Fruit fly (Drosophila melanogaster) whole organism, prepupa: ENCODE data around the gene Chpf.
A peak's percentile ranks its signal among the peaks of the same experiment; 100 is the strongest.

ENCODE experiments used
- CG10669 ChIP-seq: fragments of 200-800 bp; sonication (Bioruptor generic); optimal IDR thresholded peaks from 3 replicates; lab custom pipeline; 2018; ENCODE audit warnings: missing biosample characterization, mild to moderate bottlenecking, missing genetic modification characterization, moderate library complexity
- CG11762 ChIP-seq: fragments of 200-800 bp; sonication (Bioruptor generic); optimal IDR thresholded peaks from 3 replicates; lab custom pipeline; 2016; ENCODE audit warnings: missing biosample characterization, missing genetic modification characterization; ENCODE audit not compliant: insufficient read depth
- CG15336 ChIP-seq: fragments of 200-800 bp; sonication (Bioruptor generic); IDR thresholded peaks from 2 replicates; pipeline ENCODE4 v1.3.6; 2022; ENCODE audit warnings: missing biosample characterization, missing genetic modification characterization
- CG31627 ChIP-seq: fragments of 200-800 bp; sonication (Bioruptor generic); optimal IDR thresholded peaks from 3 replicates; lab custom pipeline; 2016; ENCODE audit warnings: missing biosample characterization, missing genetic modification characterization
- CG32006 ChIP-seq: fragments of 200-800 bp; sonication (Bioruptor generic); optimal IDR thresholded peaks from 3 replicates; lab custom pipeline; 2017; ENCODE audit warnings: missing biosample characterization, mild to moderate bottlenecking, missing genetic modification characterization
- CG34406 ChIP-seq: fragments of 200-800 bp; sonication (Bioruptor generic); optimal IDR thresholded peaks from 3 replicates; lab custom pipeline; 2016; ENCODE audit warnings: missing biosample characterization, missing genetic modification characterization
- CG4318 ChIP-seq: fragments of 200-800 bp; sonication (Bioruptor generic); optimal IDR thresholded peaks from 3 replicates; lab custom pipeline; 2017; ENCODE audit warnings: missing biosample characterization, mild to moderate bottlenecking, missing genetic modification characterization
- CG6163 ChIP-seq: fragments of 200-800 bp; sonication (Bioruptor generic); IDR thresholded peaks from 3 replicates; pipeline ENCODE4 v1.3.6; 2022; ENCODE audit warnings: missing biosample characterization, missing genetic modification characterization
- CG6792 ChIP-seq: fragments of 200-800 bp; sonication (Bioruptor generic); optimal IDR thresholded peaks from 3 replicates; lab custom pipeline; 2016; ENCODE audit warnings: missing biosample characterization, missing genetic modification characterization
- CG6808 ChIP-seq: fragments of 200-800 bp; sonication (Bioruptor generic); optimal IDR thresholded peaks from 3 replicates; lab custom pipeline; 2017; ENCODE audit warnings: missing biosample characterization, missing genetic modification characterization, mild to moderate bottlenecking, moderate library complexity, missing genetic modification reagents
- CG7368 ChIP-seq: fragments of 200-800 bp; sonication (Bioruptor generic); optimal IDR thresholded peaks from 3 replicates; lab custom pipeline; 2016; ENCODE audit warnings: missing biosample characterization, missing genetic modification characterization
- CG8119 ChIP-seq: fragments of 200-800 bp; sonication (Bioruptor generic); IDR thresholded peaks from 3 replicates; pipeline ENCODE4 v1.3.6; 2022; ENCODE audit warnings: missing biosample characterization, missing genetic modification characterization
- CG8319 ChIP-seq: fragments of 200-800 bp; sonication (Bioruptor generic); optimal IDR thresholded peaks from 3 replicates; lab custom pipeline; 2016; ENCODE audit warnings: missing biosample characterization, missing genetic modification characterization
- CG8632 ChIP-seq: fragments of 200-800 bp; sonication (Bioruptor generic); optimal IDR thresholded peaks from 3 replicates; lab custom pipeline; 2016; ENCODE audit warnings: missing biosample characterization, missing genetic modification characterization
- Eip75B ChIP-seq: fragments of 200-800 bp; sonication (Bioruptor generic); optimal IDR thresholded peaks from 3 replicates; lab custom pipeline; 2016; ENCODE audit warnings: missing biosample characterization, missing genetic modification characterization
- Eip78C ChIP-seq: fragments of 200-800 bp; sonication (Bioruptor generic); peaks from one replicate; lab custom pipeline; 2016; ENCODE audit warnings: missing biosample characterization, missing genetic modification characterization
- Eip93F ChIP-seq: fragments of 200-800 bp; sonication (Bioruptor generic); optimal IDR thresholded peaks from 2 replicates; lab custom pipeline; 2016; ENCODE audit warnings: missing biosample characterization, mild to moderate bottlenecking, missing genetic modification characterization
- Ets21C ChIP-seq: fragments of 200-800 bp; sonication (Bioruptor generic); optimal IDR thresholded peaks from 3 replicates; lab custom pipeline; 2016; ENCODE audit warnings: missing biosample characterization, missing genetic modification characterization
- Ets96B ChIP-seq: fragments of 200-800 bp; optimal IDR thresholded peaks from 2 replicates; lab custom pipeline; 2019; ENCODE audit warnings: missing biosample characterization, mild to moderate bottlenecking, missing genetic modification characterization, moderate library complexity
- Hr39 ChIP-seq: fragments of 200-800 bp; sonication (Bioruptor generic); optimal IDR thresholded peaks from 2 replicates; lab custom pipeline; 2016; ENCODE audit warnings: missing biosample characterization, missing genetic modification characterization
- Met ChIP-seq: fragments of 200-800 bp; sonication (Bioruptor generic); optimal IDR thresholded peaks from 3 replicates; lab custom pipeline; 2016; ENCODE audit warnings: missing biosample characterization, missing genetic modification characterization
- OdsH ChIP-seq: fragments of 200-800 bp; sonication (Bioruptor generic); optimal IDR thresholded peaks from 3 replicates; lab custom pipeline; 2016; ENCODE audit warnings: missing biosample characterization, missing genetic modification characterization
- Sox102F ChIP-seq: fragments of 200-800 bp; sonication (Bioruptor generic); optimal IDR thresholded peaks from 2 replicates; lab custom pipeline; 2016; ENCODE audit warnings: missing biosample characterization, mild to moderate bottlenecking, missing genetic modification characterization
- Sox14 ChIP-seq: fragments of 200-800 bp; sonication (Bioruptor generic); optimal IDR thresholded peaks from 3 replicates; lab custom pipeline; 2016; ENCODE audit warnings: missing biosample characterization, missing genetic modification characterization
- achi ChIP-seq: fragments of 200-800 bp; sonication (Bioruptor generic); optimal IDR thresholded peaks from 3 replicates; lab custom pipeline; 2016; ENCODE audit warnings: missing biosample characterization, missing genetic modification characterization
- cyc ChIP-seq: fragments of 200-800 bp; sonication (Bioruptor generic); optimal IDR thresholded peaks from 3 replicates; lab custom pipeline; 2016; ENCODE audit warnings: missing biosample characterization, missing genetic modification characterization
- dac ChIP-seq: fragments of 200-800 bp; sonication (Bioruptor generic); optimal IDR thresholded peaks from 2 replicates; lab custom pipeline; 2017; ENCODE audit warnings: missing biosample characterization, mild to moderate bottlenecking, missing genetic modification characterization
- dsx ChIP-seq: fragments of 200-800 bp; optimal IDR thresholded peaks from 3 replicates; lab custom pipeline; 2019; ENCODE audit warnings: missing biosample characterization, mild to moderate bottlenecking, missing genetic modification characterization, moderate library complexity; ENCODE audit not compliant: poor library complexity, severe bottlenecking
- eg ChIP-seq: fragments of 200-800 bp; sonication (Bioruptor generic); IDR thresholded peaks from 3 replicates; pipeline ENCODE4 v1.3.6; 2022; ENCODE audit warnings: missing biosample characterization, missing genetic modification characterization
- esn ChIP-seq: fragments of 200-800 bp; sonication (Bioruptor generic); optimal IDR thresholded peaks from 2 replicates; lab custom pipeline; 2016; ENCODE audit warnings: missing biosample characterization, mild to moderate bottlenecking, missing genetic modification characterization, moderate library complexity
- fd59A ChIP-seq: fragments of 200-800 bp; sonication (Bioruptor generic); optimal IDR thresholded peaks from 2 replicates; lab custom pipeline; 2017; ENCODE audit warnings: missing biosample characterization, mild to moderate bottlenecking, missing genetic modification characterization, missing genetic modification reagents
- fd85E ChIP-seq: fragments of 200-800 bp; sonication (Bioruptor generic); optimal IDR thresholded peaks from 3 replicates; lab custom pipeline; 2016; ENCODE audit warnings: missing biosample characterization, missing genetic modification characterization
- fkh ChIP-seq: fragments of 200-800 bp; sonication (Bioruptor generic); optimal IDR thresholded peaks from 3 replicates; lab custom pipeline; 2017; ENCODE audit warnings: missing biosample characterization, mild to moderate bottlenecking, missing genetic modification characterization, moderate library complexity
- lz ChIP-seq: fragments of 200-800 bp; sonication (Bioruptor generic); optimal IDR thresholded peaks from 3 replicates; lab custom pipeline; 2016; ENCODE audit warnings: missing biosample characterization, missing genetic modification characterization
- net ChIP-seq: fragments of 200-800 bp; sonication (Bioruptor generic); optimal IDR thresholded peaks from 3 replicates; lab custom pipeline; 2016; ENCODE audit warnings: missing biosample characterization, missing genetic modification characterization
- pdm3 ChIP-seq: fragments of 200-800 bp; sonication (Bioruptor generic); optimal IDR thresholded peaks from 3 replicates; lab custom pipeline; 2016; ENCODE audit warnings: missing biosample characterization, missing genetic modification characterization
- salr ChIP-seq, 2 experiments: fragments of 200-800 bp; sonication (Bioruptor generic); optimal IDR thresholded peaks; 3 replicates each; lab custom pipeline; 2016 to 2018; ENCODE audit warnings: missing biosample characterization in 2 of 2, missing genetic modification characterization in 2 of 2, mild to moderate bottlenecking in 1 of 2
- ss ChIP-seq, 2 experiments: fragments of 200-800 bp; sonication (Bioruptor generic); optimal IDR thresholded peaks; 2 replicates in 1 of 2; 3 replicates in 1 of 2; lab custom pipeline; 2017 to 2018; ENCODE audit warnings: mild to moderate bottlenecking in 2 of 2, missing biosample characterization in 2 of 2, missing genetic modification characterization in 2 of 2, moderate library complexity in 1 of 2
- svp ChIP-seq: fragments of 200-800 bp; sonication (Bioruptor generic); peaks from one replicate; lab custom pipeline; 2016; ENCODE audit warnings: missing biosample characterization, missing genetic modification characterization
- topi ChIP-seq: fragments of 200-800 bp; sonication (Bioruptor generic); optimal IDR thresholded peaks from 3 replicates; lab custom pipeline; 2016; ENCODE audit warnings: missing biosample characterization, missing genetic modification characterization

Gene Chpf

DNA sequence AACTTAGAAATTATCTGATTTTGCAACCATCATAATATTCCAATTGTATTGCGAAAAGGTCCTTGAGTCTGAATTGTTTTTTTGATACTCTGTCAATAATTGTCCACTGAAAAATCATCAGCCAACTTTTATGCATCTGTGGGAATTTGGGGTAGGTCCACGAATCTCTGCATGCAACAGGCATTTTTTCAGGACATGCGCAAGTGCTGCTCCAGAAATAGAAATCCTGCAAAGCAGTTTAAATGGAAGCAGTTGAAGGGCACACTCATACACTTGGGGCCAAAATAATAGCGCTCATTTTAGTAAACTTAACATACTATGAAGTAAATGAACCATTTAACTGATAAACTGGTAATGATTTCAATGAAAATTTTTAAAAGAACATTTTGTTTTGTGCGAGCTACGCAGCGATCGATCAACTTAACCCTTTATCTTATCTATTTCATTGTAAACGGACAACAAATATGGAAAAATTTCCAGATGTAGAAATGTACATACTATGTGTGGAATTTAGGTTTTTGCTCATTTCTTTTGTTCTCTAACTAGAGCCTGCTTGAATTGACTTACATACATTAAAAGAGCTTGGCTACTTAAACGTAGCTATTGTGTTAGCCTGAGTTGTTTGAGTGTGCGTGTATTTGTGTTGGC is 18.0 kb upstream of the Chpf start (continued):
- 0 out of 3 replicates have a peak, but pooled peaks have one; percentile 38 for TF ChIP-seq CG6163 (GFP tag; lab: Robert Waterston, UW)
- TF ChIP-seq fd59A (GFP tag; lab: Kevin White, UChicago): peak; percentile 59
- TF ChIP-seq lz (GFP tag; lab: Kevin White, UChicago): peak; percentile 32
- TF ChIP-seq net (GFP tag; lab: Kevin White, UChicago): peak; percentile 34
- TF ChIP-seq CG7368 (GFP tag; lab: Kevin White, UChicago): peak; percentile 8
- TF ChIP-seq topi: peak; percentile 59
- peak; percentile 34 for TF ChIP-seq fkh (GFP tag; lab: Kevin White, UChicago)
- peak; percentile 56 for TF ChIP-seq Met (GFP tag; lab: Kevin White, UChicago)
- TF ChIP-seq Sox102F: peak; percentile 43
- peak; percentile 82 for TF ChIP-seq CG32006 (GFP tag; lab: Kevin White, UChicago)
- peak; percentile 52 for TF ChIP-seq achi (GFP tag; lab: Kevin White, UChicago)
- peak; percentile 44 for TF ChIP-seq dsx (GFP tag; lab: Kevin White, UChicago)
- TF ChIP-seq CG4318: peak; percentile 51
- TF ChIP-seq CG6792 (GFP tag; lab: Kevin White, UChicago): peak; percentile 47
- peak; percentile 13 for TF ChIP-seq CG11762 (GFP tag; lab: Kevin White, UChicago)
- TF ChIP-seq Ets21C: peak; percentile 2
- TF ChIP-seq dac (GFP tag; lab: Kevin White, UChicago): peak; percentile 35
- TF ChIP-seq Hr39: peak; percentile 38
- TF ChIP-seq CG8119 (GFP tag; lab: Robert Waterston, UW): peak; percentile 66
- peak; percentile 68 for TF ChIP-seq CG15336
- TF ChIP-seq Ets96B (tag; lab: Kevin White, UChicago): peak; percentile 65
- peak; percentile 74 for TF ChIP-seq CG6808 (GFP tag; lab: Kevin White, UChicago)
- TF ChIP-seq pdm3 (GFP tag; lab: Kevin White, UChicago): peak; percentile 60
- peak; percentile 45 for TF ChIP-seq cyc (GFP tag; lab: Kevin White, UChicago)
- TF ChIP-seq OdsH (GFP tag; lab: Kevin White, UChicago): peak; percentile 55
- peak; percentile 64 for TF ChIP-seq CG10669 (GFP tag; lab: Kevin White, UChicago)
- peak; percentile 58 for TF ChIP-seq CG8632 (GFP tag; lab: Kevin White, UChicago)
- TF ChIP-seq CG8319 (GFP tag; lab: Kevin White, UChicago): no peak
- TF ChIP-seq salr (GFP tag; optimal IDR thresholded peaks at IDR 0.05; lab: Kevin White, UChicago): peak in 1 of 2 experiments; percentile 26
- TF ChIP-seq fd85E (GFP tag; lab: Kevin White, UChicago): no peak
- TF ChIP-seq Eip78C (GFP tag; lab: Kevin White, UChicago): peak; percentile 94

DNA sequence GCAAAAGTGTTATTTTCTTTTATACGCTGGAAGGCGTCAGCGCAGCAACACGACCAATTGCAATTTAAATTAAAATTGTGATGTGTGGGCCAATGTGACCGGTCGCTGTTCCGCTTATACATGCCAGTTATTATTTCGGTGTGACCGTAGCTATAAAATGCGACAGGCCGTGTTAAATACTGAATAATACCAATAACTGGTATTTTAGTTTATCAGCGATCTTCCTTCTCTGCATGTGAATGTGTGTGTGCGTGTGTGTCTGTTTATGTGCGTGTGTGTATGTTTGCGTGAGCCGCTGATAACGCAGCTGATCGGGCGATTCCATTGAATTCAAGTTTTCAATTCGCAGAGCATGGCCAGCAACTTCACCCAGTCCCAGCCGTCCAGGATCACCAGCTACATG is 16.5 kb upstream of the Chpf start, which contains the start of the genes CG32638, CG15717 and MFS10:
Gene CG32638 (minus strand): TSS at position 45 of the 403 bp plus-strand sequence.
Gene CG15717 (plus strand): TSS at position 203 of the 403 bp plus-strand sequence.
Gene MFS10 (plus strand): TSS at position 269 of the 403 bp plus-strand sequence.
- TF ChIP-seq fkh (GFP tag; lab: Kevin White, UChicago) (peak; percentile 54), ss (GFP tag; optimal IDR thresholded peaks at IDR 0.05; lab: Kevin White, UChicago) (no peak), Eip78C (GFP tag; lab: Kevin White, UChicago) (peak; percentile 78), Eip93F (GFP tag; lab: Kevin White, UChicago) (no peak), CG6163 (GFP tag; lab: Robert Waterston, UW) (peak; percentile 29; the same call in 1 of the 3 replicates), eg (GFP tag; lab: Robert Waterston, UW) (peak; percentile 30; the same call in 1 of the 3 replicates), dsx (GFP tag; lab: Kevin White, UChicago) (peak; percentile 14), fd59A (GFP tag; lab: Kevin White, UChicago) (no peak), CG7368 (GFP tag; lab: Kevin White, UChicago) (no peak), topi (peak; percentile 21), Ets21C (no peak), svp (GFP tag; lab: Kevin White, UChicago) (peak; percentile 76), Eip75B (GFP tag; lab: Kevin White, UChicago) (peak; percentile 25), esn (GFP tag; lab: Kevin White, UChicago) (peak; percentile 33), CG31627 (GFP tag; lab: Kevin White, UChicago) (no peak), Sox14 (peak; percentile 14), CG34406 (no peak)
